Worm (Caenorhabditis elegans) whole organism, L4 larva: ENCODE data around the gene R186.3.

Experiments used
- F26F4.8 ChIP-seq: fragments of 200-800 bp; sonication (Bioruptor generic); conservative IDR thresholded peaks from 2 replicates; pipeline ENCODE4 v1.3.6; 2022; ENCODE audit warnings: missing genetic modification characterization, missing compliant biosample characterization
- F37D6.2 ChIP-seq: sonication (generic microtip); optimal IDR thresholded peaks from 2 replicates; lab custom pipeline; 2016; ENCODE audit warnings: mild to moderate bottlenecking, missing genetic modification characterization, missing compliant biosample characterization
- ZK337.2 ChIP-seq: fragments of 200-800 bp; sonication (Bioruptor generic); IDR thresholded peaks from 2 replicates; pipeline ENCODE4 v1.3.6; 2022; ENCODE audit warnings: missing genetic modification reagents, missing genetic modification characterization, missing compliant biosample characterization
- ZK546.5 ChIP-seq, 2 experiments: sonication (generic microtip); optimal IDR thresholded peaks; 2 replicates each; lab custom pipeline; 2017; ENCODE audit warnings: missing biosample characterization in 2 of 2, missing genetic modification characterization in 2 of 2
- aha-1 ChIP-seq: fragments of 150-350 bp; peaks from one replicate; lab custom pipeline; 2014; ENCODE audit warnings: missing biosample characterization, missing genetic modification characterization
- attf-4 ChIP-seq: sonication (generic microtip); optimal IDR thresholded peaks from 3 replicates; lab custom pipeline; 2017; ENCODE audit warnings: missing biosample characterization, missing genetic modification characterization
- ceh-82 ChIP-seq: sonication (generic microtip); optimal IDR thresholded peaks from 2 replicates; lab custom pipeline; 2017; ENCODE audit warnings: missing biosample characterization, missing genetic modification characterization
- cey-2 ChIP-seq: sonication (generic microtip); optimal IDR thresholded peaks from 3 replicates; lab custom pipeline; 2017; ENCODE audit warnings: missing genetic modification characterization, mild to moderate bottlenecking, missing compliant biosample characterization, antibody characterized with exemption, borderline replicate concordance; ENCODE audit not compliant: insufficient read depth
- daf-16 ChIP-seq, 3 experiments: sonication (generic microtip); optimal IDR thresholded peaks; 2 replicates each; lab custom pipeline; 2016 to 2017; ENCODE audit warnings: missing genetic modification characterization in 3 of 3, missing genetic modification reagents in 3 of 3, mild to moderate bottlenecking in 2 of 3, missing compliant biosample characterization in 2 of 3, missing biosample characterization in 1 of 3, moderate library complexity in 1 of 3
- dmd-6 ChIP-seq: fragments of 200-800 bp; sonication (Bioruptor generic); IDR thresholded peaks from 2 replicates; pipeline ENCODE4 v1.3.6; 2022; ENCODE audit warnings: missing genetic modification reagents, missing genetic modification characterization, missing compliant biosample characterization
- dve-1 ChIP-seq: sonication (generic microtip); optimal IDR thresholded peaks from 2 replicates; lab custom pipeline; 2017; ENCODE audit warnings: antibody characterized with exemption, mild to moderate bottlenecking, missing genetic modification characterization, missing compliant biosample characterization; ENCODE audit not compliant: insufficient read depth
- egl-43 ChIP-seq: fragments of 200-800 bp; sonication (Bioruptor generic); IDR thresholded peaks from 2 replicates; pipeline ENCODE4 v1.3.6; 2022; ENCODE audit warnings: missing genetic modification reagents, missing genetic modification characterization, missing compliant biosample characterization
- gei-8 ChIP-seq: fragments of 200-800 bp; sonication (Bioruptor generic); optimal IDR thresholded peaks from 2 replicates; lab custom pipeline; 2018; ENCODE audit warnings: mild to moderate bottlenecking, missing genetic modification characterization, missing compliant biosample characterization
- hlh-11 ChIP-seq: fragments of 200-800 bp; sonication (Bioruptor generic); optimal IDR thresholded peaks from 2 replicates; lab custom pipeline; 2018; ENCODE audit warnings: mild to moderate bottlenecking, missing genetic modification characterization, missing compliant biosample characterization
- hlh-30 ChIP-seq: sonication (generic microtip); optimal IDR thresholded peaks from 2 replicates; lab custom pipeline; 2017; ENCODE audit warnings: antibody characterized with exemption, mild to moderate bottlenecking, missing genetic modification characterization, missing compliant biosample characterization; ENCODE audit not compliant: insufficient read depth
- lin-13 ChIP-seq: fragments of 150-350 bp; optimal IDR thresholded peaks from 2 replicates; lab custom pipeline; 2014; ENCODE audit warnings: missing biosample characterization, missing genetic modification reagents, missing genetic modification characterization
- lin-15B ChIP-seq: fragments of 150-350 bp; sonication (generic microtip); optimal IDR thresholded peaks from 3 replicates; lab custom pipeline; 2014; ENCODE audit warnings: missing biosample characterization, missing genetic modification characterization
- lsy-2 ChIP-seq, 2 experiments: fragments of 150-350 bp in 1 of 2; sonication (generic microtip) in 1 of 2; optimal IDR thresholded peaks; 2 replicates each; lab custom pipeline; 2014 to 2017; ENCODE audit warnings: missing biosample characterization in 2 of 2, missing genetic modification characterization in 2 of 2
- madf-5 ChIP-seq, 2 experiments: fragments of 200-800 bp; sonication (Bioruptor generic); IDR thresholded peaks; 2 replicates each; pipeline ENCODE4 v1.3.6; 2022; ENCODE audit warnings: missing compliant biosample characterization in 2 of 2, missing genetic modification characterization in 2 of 2
- mdt-29 ChIP-seq: fragments of 200-800 bp; sonication (Bioruptor generic); IDR thresholded peaks from 2 replicates; pipeline ENCODE4 v1.3.6; 2022; ENCODE audit warnings: missing genetic modification reagents, missing genetic modification characterization, missing compliant biosample characterization
- mes-2 ChIP-seq: sonication (generic microtip); optimal IDR thresholded peaks from 2 replicates; lab custom pipeline; 2016; ENCODE audit warnings: missing genotype, mild to moderate bottlenecking, missing genetic modification characterization, missing compliant biosample characterization; ENCODE audit not compliant: poor library complexity, severe bottlenecking
- mxl-3 ChIP-seq: fragments of 200-800 bp; sonication (Bioruptor generic); optimal IDR thresholded peaks from 2 replicates; lab custom pipeline; 2018; ENCODE audit warnings: mild to moderate bottlenecking, missing genetic modification characterization, missing compliant biosample characterization
- nhr-25 ChIP-seq: sonication (generic microtip); optimal IDR thresholded peaks from 2 replicates; lab custom pipeline; 2017; ENCODE audit warnings: missing genetic modification characterization, mild to moderate bottlenecking, missing compliant biosample characterization, antibody characterized with exemption, moderate library complexity, borderline replicate concordance; ENCODE audit not compliant: insufficient read depth
- nhr-28 ChIP-seq: fragments of 150-350 bp; optimal IDR thresholded peaks from 2 replicates; lab custom pipeline; 2014; ENCODE audit warnings: missing biosample characterization, missing genetic modification characterization
- nhr-6 ChIP-seq: fragments of 150-350 bp; optimal IDR thresholded peaks from 2 replicates; lab custom pipeline; 2014; ENCODE audit warnings: missing biosample characterization, missing genetic modification characterization
- nhr-76 ChIP-seq: fragments of 150-350 bp; optimal IDR thresholded peaks from 2 replicates; lab custom pipeline; 2014; ENCODE audit warnings: missing biosample characterization, missing genetic modification characterization
- nhr-77 ChIP-seq: fragments of 150-350 bp; optimal IDR thresholded peaks from 2 replicates; lab custom pipeline; 2014; ENCODE audit warnings: missing biosample characterization, missing genetic modification characterization
- pha-4 ChIP-seq, 2 experiments: fragments of 150-350 bp in 1 of 2; fragments of 200-800 bp in 1 of 2; sonication (Bioruptor generic) in 1 of 2; IDR thresholded peaks in 1 of 2; optimal IDR thresholded peaks in 1 of 2; 2 replicates each; pipeline versions ENCODE4 v1.3.6 to Lab custom; 2014 to 2022; ENCODE audit warnings: missing genetic modification characterization in 2 of 2, missing genetic modification reagents in 2 of 2, missing biosample characterization in 1 of 2, missing compliant biosample characterization in 1 of 2
- php-3 ChIP-seq: fragments of 200-800 bp; sonication (Bioruptor generic); IDR thresholded peaks from 2 replicates; pipeline ENCODE4 v1.3.6; 2022; ENCODE audit warnings: missing genetic modification reagents, missing genetic modification characterization, missing compliant biosample characterization
- pqm-1 ChIP-seq: sonication (generic microtip); optimal IDR thresholded peaks from 2 replicates; lab custom pipeline; 2017; ENCODE audit warnings: missing biosample characterization, missing genetic modification characterization
- saeg-2 ChIP-seq: fragments of 200-800 bp; sonication (Bioruptor generic); IDR thresholded peaks from 2 replicates; pipeline ENCODE4 v1.3.6; 2022; ENCODE audit warnings: missing genetic modification reagents, missing genetic modification characterization, missing compliant biosample characterization
- snpc-4 ChIP-seq: fragments of 150-350 bp; optimal IDR thresholded peaks from 2 replicates; lab custom pipeline; 2014; ENCODE audit warnings: missing biosample characterization, missing genetic modification characterization
- spr-1 ChIP-seq: sonication (generic microtip); optimal IDR thresholded peaks from 2 replicates; lab custom pipeline; 2016; ENCODE audit warnings: mild to moderate bottlenecking, missing genetic modification characterization, missing compliant biosample characterization
- unc-130 ChIP-seq: sonication (generic microtip); optimal IDR thresholded peaks from 2 replicates; lab custom pipeline; 2016; ENCODE audit warnings: missing genetic modification reagents, missing genetic modification characterization, missing compliant biosample characterization
- unc-62 ChIP-seq, 3 experiments: fragments of 150-350 bp in 1 of 3; sonication (generic microtip); optimal IDR thresholded peaks in 2 of 3; peaks in 1 of 3; 1 replicate in 1 of 3; 2 replicates in 2 of 3; lab custom pipeline; 2014 to 2017; ENCODE audit warnings: missing biosample characterization in 3 of 3, missing genetic modification characterization in 3 of 3, missing genetic modification reagents in 3 of 3, missing genotype in 1 of 3
- vab-7 ChIP-seq: fragments of 200-800 bp; sonication (Bioruptor generic); IDR thresholded peaks from 2 replicates; pipeline ENCODE4 v1.3.6; 2022; ENCODE audit warnings: missing genetic modification reagents, missing genetic modification characterization, missing compliant biosample characterization
- zag-1 ChIP-seq: fragments of 150-350 bp; optimal IDR thresholded peaks from 2 replicates; lab custom pipeline; 2014; ENCODE audit warnings: missing biosample characterization, missing genetic modification characterization
- zfp-2 ChIP-seq: sonication (generic microtip); optimal IDR thresholded peaks from 2 replicates; lab custom pipeline; 2016; ENCODE audit warnings: mild to moderate bottlenecking, missing genetic modification characterization, missing compliant biosample characterization
- zip-11 ChIP-seq: fragments of 200-800 bp; sonication (Bioruptor generic); IDR thresholded peaks from 2 replicates; pipeline ENCODE4 v1.3.6; 2022; ENCODE audit warnings: missing genetic modification characterization, missing compliant biosample characterization
- zip-2 ChIP-seq: fragments of 150-350 bp; optimal IDR thresholded peaks from 2 replicates; lab custom pipeline; 2014; ENCODE audit warnings: missing biosample characterization, missing genetic modification characterization
- ztf-11 ChIP-seq: fragments of 150-350 bp; optimal IDR thresholded peaks from 2 replicates; lab custom pipeline; 2014; ENCODE audit warnings: missing biosample characterization, missing genetic modification characterization
- ztf-7 ChIP-seq: fragments of 150-350 bp; optimal IDR thresholded peaks from 2 replicates; lab custom pipeline; 2014; ENCODE audit warnings: missing biosample characterization, missing genetic modification characterization

Gene R186.3

DNA sequence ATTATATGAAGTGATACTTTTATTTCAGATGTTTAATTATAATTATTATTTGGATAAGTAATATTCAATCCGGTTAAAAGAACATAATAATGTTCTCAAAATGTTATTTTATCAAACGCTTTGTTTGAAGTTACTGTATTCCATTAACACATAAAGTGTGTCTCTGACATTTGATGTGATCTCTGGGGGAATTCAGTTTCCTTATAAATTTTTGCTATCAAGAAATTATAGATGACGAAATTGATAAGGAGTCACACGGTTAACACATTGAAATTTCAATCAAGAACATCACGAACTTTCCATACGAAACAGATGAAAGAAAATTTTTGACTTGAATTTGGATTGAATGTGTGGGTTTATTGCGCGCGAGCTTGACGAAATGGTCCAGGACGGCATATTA is 45.3 kb downstream of the R186.3 start:
- TF ChIP-seq pqm-1 (tag; lab: Kevin White, UChicago) (peak; percentile 76), zip-11 (no peak), cey-2 (no peak), mxl-3 (peak; percentile 37), dve-1 (tag; lab: Kevin White, UChicago) (peak; percentile 61), saeg-2 (no peak), hlh-30 (tag; lab: Kevin White, UChicago) (peak; percentile 54), hlh-11 (peak; percentile 76), daf-16 (GFP tag; optimal IDR thresholded peaks at IDR 0.05; lab: Kevin White, UChicago) (no peak), daf-16 (tag; optimal IDR thresholded peaks at IDR 0.05; lab: Kevin White, UChicago) (peak; percentile 68), php-3 (GFP tag; lab: Robert Waterston, UW) (peak; percentile 52; the same call in 1 of the 2 replicates), ztf-7 (tag; lab: Kevin White, UChicago) (peak; percentile 31), unc-62 (GFP tag; optimal IDR thresholded peaks at IDR 0.05 in 1 of 2; lab: Kevin White, UChicago) (peak in 1 of 2 experiments; percentile 63), unc-62 (tag; optimal IDR thresholded peaks at IDR 0.05; lab: Kevin White, UChicago) (no peak), ZK546.5 (tag; optimal IDR thresholded peaks at IDR 0.05; lab: Kevin White, UChicago) (no peak), nhr-6 (peak; percentile 48), F26F4.8 (GFP tag; lab: Robert Waterston, UW) (no peak), dmd-6 (peak; percentile 88), nhr-77 (tag; lab: Kevin White, UChicago) (peak; percentile 25), gei-8 (no peak), nhr-28 (peak; percentile 87)
- TF ChIP-seq, all 104 proteins: peak for 13

DNA sequence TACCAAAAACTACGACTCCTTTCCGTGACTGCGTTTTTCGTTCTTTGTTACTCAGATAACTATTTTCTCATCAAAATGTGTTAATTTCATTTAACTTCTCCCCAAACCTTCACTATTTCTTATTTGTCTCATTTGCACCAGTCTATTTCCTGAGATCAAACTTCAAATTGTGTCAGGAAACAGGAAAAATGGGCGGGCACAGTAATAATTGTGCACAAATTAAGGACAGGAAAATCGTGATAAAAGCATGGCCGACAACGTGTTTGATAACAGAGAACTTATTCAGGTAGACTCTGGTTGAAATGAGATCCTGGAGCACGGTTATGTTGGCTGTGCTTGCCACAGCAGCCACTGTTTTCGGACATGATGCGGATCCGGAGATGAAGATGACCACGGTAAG is 47.3 kb downstream of the R186.3 start, which contains the start of gene lipl-1:
Gene lipl-1 (plus strand): TSS at position 282 of the 400 bp plus-strand sequence.
- TF ChIP-seq daf-16 (GFP tag; optimal IDR thresholded peaks at IDR 0.05; lab: Kevin White, UChicago) = no peak
- peak; percentile 14 for TF ChIP-seq daf-16 (tag; optimal IDR thresholded peaks at IDR 0.05; lab: Kevin White, UChicago)
- TF ChIP-seq attf-4 (tag; lab: Kevin White, UChicago) = no peak
- TF ChIP-seq pha-4 (GFP tag; IDR thresholded peaks at IDR 0.05; lab: Robert Waterston, UW) = no peak
- TF ChIP-seq pha-4 (tag; optimal IDR thresholded peaks at IDR 0.05; lab: Kevin White, UChicago) = no peak
- TF ChIP-seq mxl-3 = peak; percentile 54
- TF ChIP-seq lin-15B (tag; lab: Kevin White, UChicago) = no peak
- TF ChIP-seq aha-1 (tag; lab: Kevin White, UChicago) = no peak
- no peak for TF ChIP-seq zfp-2 (tag; lab: Kevin White, UChicago)
- no peak for TF ChIP-seq ZK337.2 (GFP tag; lab: Robert Waterston, UW)
- no peak for TF ChIP-seq hlh-11
- TF ChIP-seq F37D6.2 (tag; lab: Kevin White, UChicago) = no peak
- TF ChIP-seq nhr-25 = no peak
- TF ChIP-seq pqm-1 (tag; lab: Kevin White, UChicago) = no peak
- TF ChIP-seq ceh-82 (tag; lab: Kevin White, UChicago) = no peak
- TF ChIP-seq mdt-29 (GFP tag; lab: Robert Waterston, UW) = no peak
- no peak for TF ChIP-seq lin-13 (GFP tag; lab: Kevin White, UChicago)
- no peak for TF ChIP-seq snpc-4 (tag; lab: Kevin White, UChicago)
- TF ChIP-seq nhr-28 = peak; percentile 58
- no peak for TF ChIP-seq unc-62 (GFP tag; optimal IDR thresholded peaks at IDR 0.05 in 1 of 2; lab: Kevin White, UChicago)
- TF ChIP-seq unc-62 (tag; optimal IDR thresholded peaks at IDR 0.05; lab: Kevin White, UChicago) = no peak
- TF ChIP-seq dmd-6 = peak; percentile 67
- no peak for TF ChIP-seq unc-130 (GFP tag; lab: Kevin White, UChicago)
- no peak for TF ChIP-seq vab-7 (GFP tag; lab: Robert Waterston, UW)
- TF ChIP-seq mes-2 (tag; lab: Kevin White, UChicago) = no peak
- no peak for TF ChIP-seq nhr-76 (tag; lab: Kevin White, UChicago)
- TF ChIP-seq egl-43 (GFP tag; lab: Robert Waterston, UW) = no peak
- TF ChIP-seq ztf-11 = no peak
- no peak for TF ChIP-seq zag-1
- no peak for TF ChIP-seq nhr-6
- no peak for TF ChIP-seq zip-2 (tag; lab: Kevin White, UChicago)
- TF ChIP-seq cey-2 = no peak
- no peak for TF ChIP-seq spr-1 (tag; lab: Kevin White, UChicago)
- no peak for TF ChIP-seq madf-5 (GFP tag; IDR thresholded peaks at IDR 0.05; lab: Robert Waterston, UW)
- no peak for TF ChIP-seq lsy-2 (tag; optimal IDR thresholded peaks at IDR 0.05; lab: Kevin White, UChicago)
